Fruit fly (Drosophila melanogaster) whole organism, embryonic: ENCODE measurements around the gene Spps.
A peak's percentile ranks its signal among the peaks of the same experiment; 100 is the strongest.

Experiments
- Atf6 ChIP-seq: fragments of 200-800 bp; sonication (Bioruptor generic); IDR thresholded peaks from 2 replicates; pipeline ENCODE4 v1.3.6; 2022; ENCODE audit warnings: missing biosample characterization, missing genetic modification characterization
- B-H1 ChIP-seq: fragments of 200-800 bp; sonication (Bioruptor generic); IDR thresholded peaks from 3 replicates; pipeline ENCODE4 v1.3.6; 2022; ENCODE audit warnings: missing biosample characterization, missing genetic modification characterization
- BEAF-32 ChIP-seq: fragments of 200-800 bp; sonication (Bioruptor generic); optimal IDR thresholded peaks from 3 replicates; lab custom pipeline; 2017; ENCODE audit warnings: missing biosample characterization, missing genetic modification characterization, mild to moderate bottlenecking, moderate library complexity, missing genetic modification reagents
- CG10979 ChIP-seq: fragments of 200-800 bp; sonication (Bioruptor generic); optimal IDR thresholded peaks from 2 replicates; lab custom pipeline; 2018; ENCODE audit warnings: missing biosample characterization, mild to moderate bottlenecking, missing genetic modification characterization, moderate library complexity
- CG11398 ChIP-seq: fragments of 200-800 bp; sonication (Bioruptor generic); optimal IDR thresholded peaks from 2 replicates; lab custom pipeline; 2016; ENCODE audit warnings: missing biosample characterization, missing genetic modification characterization
- CG13287 ChIP-seq: fragments of 200-800 bp; sonication (Bioruptor generic); IDR thresholded peaks from 2 replicates; pipeline ENCODE4 v1.3.6; 2022; ENCODE audit warnings: missing biosample characterization, missing genetic modification characterization; ENCODE audit not compliant: partially characterized antibody
- CG14860 ChIP-seq: fragments of 200-800 bp; sonication (Bioruptor generic); IDR thresholded peaks from 3 replicates; pipeline ENCODE4 v1.3.6; 2022; ENCODE audit warnings: missing biosample characterization, missing genetic modification characterization; ENCODE audit not compliant: partially characterized antibody
- CG15073 ChIP-seq: fragments of 200-800 bp; sonication (Bioruptor generic); optimal IDR thresholded peaks from 2 replicates; lab custom pipeline; 2016; ENCODE audit warnings: missing biosample characterization, missing genetic modification characterization
- CG2116 ChIP-seq: fragments of 200-800 bp; sonication (Bioruptor generic); optimal IDR thresholded peaks from 3 replicates; lab custom pipeline; 2018; ENCODE audit warnings: missing biosample characterization, mild to moderate bottlenecking, missing genetic modification characterization
- CG2129 ChIP-seq: fragments of 200-800 bp; sonication (Bioruptor generic); IDR thresholded peaks from 2 replicates; pipeline ENCODE4 v1.3.6; 2022; ENCODE audit warnings: missing biosample characterization, missing genetic modification characterization; ENCODE audit not compliant: partially characterized antibody
- CG33557 ChIP-seq: fragments of 200-800 bp; sonication (Bioruptor generic); optimal IDR thresholded peaks from 2 replicates; lab custom pipeline; 2019; ENCODE audit warnings: missing biosample characterization, mild to moderate bottlenecking, missing genetic modification characterization, moderate library complexity
- CG34224 ChIP-seq: fragments of 200-800 bp; sonication (Bioruptor generic); IDR thresholded peaks from 3 replicates; pipeline ENCODE4 v1.3.6; 2022; ENCODE audit warnings: missing biosample characterization, missing genetic modification characterization; ENCODE audit not compliant: partially characterized antibody
- CG6689 ChIP-seq: fragments of 200-800 bp; sonication (Bioruptor generic); IDR thresholded peaks from 2 replicates; pipeline ENCODE4 v1.3.6; 2022; ENCODE audit warnings: missing biosample characterization, missing genetic modification characterization
- CG8924 ChIP-seq: fragments of 200-800 bp; optimal IDR thresholded peaks from 3 replicates; lab custom pipeline; 2019; ENCODE audit warnings: missing biosample characterization, mild to moderate bottlenecking, missing genetic modification characterization, moderate library complexity
- CG8944 ChIP-seq: fragments of 200-800 bp; sonication (Bioruptor generic); optimal IDR thresholded peaks from 3 replicates; lab custom pipeline; 2016; ENCODE audit warnings: missing biosample characterization, missing genetic modification characterization
- CG9932 ChIP-seq: fragments of 200-800 bp; sonication (Bioruptor generic); IDR thresholded peaks from 2 replicates; pipeline ENCODE4 v1.3.6; 2022; ENCODE audit warnings: missing biosample characterization, missing genetic modification characterization
- Dip2 ChIP-seq: fragments of 200-800 bp; sonication (Bioruptor generic); IDR thresholded peaks from 2 replicates; pipeline ENCODE4 v1.3.6; 2022; ENCODE audit warnings: missing biosample characterization, missing genetic modification characterization
- Dll ChIP-seq: fragments of 200-800 bp; sonication (Bioruptor generic); IDR thresholded peaks from 4 replicates; pipeline ENCODE4 v1.3.6; 2022; ENCODE audit warnings: missing biosample characterization, missing genetic modification characterization; ENCODE audit not compliant: partially characterized antibody
- Doc3 ChIP-seq: fragments of 200-800 bp; sonication (Bioruptor generic); IDR thresholded peaks from 3 replicates; pipeline ENCODE4 v1.3.6; 2022; ENCODE audit warnings: missing biosample characterization, missing genetic modification characterization; ENCODE audit not compliant: partially characterized antibody
- Fer3 ChIP-seq: fragments of 200-800 bp; sonication (Bioruptor generic); optimal IDR thresholded peaks from 2 replicates; lab custom pipeline; 2018; ENCODE audit warnings: missing biosample characterization, mild to moderate bottlenecking, missing genetic modification characterization, moderate library complexity
- Gsc ChIP-seq: fragments of 200-800 bp; sonication (Bioruptor generic); IDR thresholded peaks from 2 replicates; pipeline ENCODE4 v1.3.6; 2022; ENCODE audit warnings: missing biosample characterization, missing genetic modification characterization
- Gug ChIP-seq: fragments of 200-800 bp; sonication (Bioruptor generic); IDR thresholded peaks from 4 replicates; pipeline ENCODE4 v1.3.6; 2022; ENCODE audit warnings: missing biosample characterization, missing genetic modification characterization
- MBD-R2 ChIP-seq: fragments of 200-800 bp; sonication (Bioruptor generic); IDR thresholded peaks from 2 replicates; pipeline ENCODE4 v1.3.6; 2022; ENCODE audit warnings: missing biosample characterization, missing genetic modification characterization
- Myb ChIP-seq: fragments of 200-800 bp; sonication (Bioruptor generic); optimal IDR thresholded peaks from 2 replicates; lab custom pipeline; 2016; ENCODE audit warnings: missing biosample characterization, missing genetic modification characterization
- Nf-YA ChIP-seq: fragments of 200-800 bp; sonication (Bioruptor generic); IDR thresholded peaks from 2 replicates; pipeline ENCODE4 v1.3.6; 2022; ENCODE audit warnings: missing biosample characterization, missing genetic modification characterization
- Opbp ChIP-seq: fragments of 200-800 bp; sonication (Bioruptor generic); IDR thresholded peaks from 3 replicates; pipeline ENCODE4 v1.3.6; 2022; ENCODE audit warnings: missing biosample characterization, missing genetic modification characterization; ENCODE audit not compliant: partially characterized antibody
- Optix ChIP-seq: fragments of 200-800 bp; sonication (Bioruptor generic); IDR thresholded peaks from 3 replicates; pipeline ENCODE4 v1.3.6; 2022; ENCODE audit warnings: missing biosample characterization, missing genetic modification characterization
- Rfx ChIP-seq: fragments of 200-800 bp; sonication (Bioruptor generic); IDR thresholded peaks from 2 replicates; pipeline ENCODE4 v1.3.6; 2022; ENCODE audit warnings: missing biosample characterization, missing genetic modification characterization
- Sin3A ChIP-seq: fragments of >200 bp; optimal IDR thresholded peaks from 2 replicates; lab custom pipeline; 2018
- amos ChIP-seq: fragments of 200-800 bp; sonication (Bioruptor generic); IDR thresholded peaks from 2 replicates; pipeline ENCODE4 v1.3.6; 2022; ENCODE audit warnings: missing biosample characterization, missing genetic modification characterization; ENCODE audit not compliant: partially characterized antibody
- chinmo ChIP-seq: fragments of 200-800 bp; sonication (Bioruptor generic); IDR thresholded peaks from 4 replicates; pipeline ENCODE4 v1.3.6; 2022; ENCODE audit warnings: missing biosample characterization, missing genetic modification characterization; ENCODE audit not compliant: partially characterized antibody
- ci ChIP-seq: fragments of 200-800 bp; sonication (Bioruptor generic); IDR thresholded peaks from 3 replicates; pipeline ENCODE4 v1.3.6; 2022; ENCODE audit warnings: missing biosample characterization, missing genetic modification characterization
- croc ChIP-seq: fragments of 200-800 bp; sonication (Bioruptor generic); conservative IDR thresholded peaks from 3 replicates; pipeline ENCODE4 v1.3.6; 2022; ENCODE audit warnings: missing biosample characterization, missing genetic modification characterization
- ewg ChIP-seq: fragments of 200-800 bp; sonication (Bioruptor generic); optimal IDR thresholded peaks from 3 replicates; lab custom pipeline; 2017; ENCODE audit warnings: mild to moderate bottlenecking, missing biosample characterization, missing genetic modification reagents, missing genetic modification characterization
- hb ChIP-seq: fragments of 200-800 bp; sonication (Bioruptor generic); IDR thresholded peaks from 3 replicates; pipeline ENCODE4 v1.3.6; 2022; ENCODE audit warnings: missing biosample characterization, missing genetic modification characterization; ENCODE audit not compliant: partially characterized antibody
- hbn ChIP-seq: fragments of 200-800 bp; sonication (Bioruptor generic); IDR thresholded peaks from 2 replicates; pipeline ENCODE4 v1.3.6; 2022; ENCODE audit warnings: missing biosample characterization, missing genetic modification characterization; ENCODE audit not compliant: partially characterized antibody
- knrl ChIP-seq: fragments of 200-800 bp; sonication (Bioruptor generic); IDR thresholded peaks from 3 replicates; pipeline ENCODE4 v1.3.6; 2022; ENCODE audit warnings: missing biosample characterization, missing genetic modification characterization; ENCODE audit not compliant: partially characterized antibody
- maf-S ChIP-seq: fragments of 200-800 bp; sonication (Bioruptor generic); optimal IDR thresholded peaks from 2 replicates; lab custom pipeline; 2016; ENCODE audit warnings: missing biosample characterization, missing genetic modification characterization
- pros ChIP-seq: fragments of 200-800 bp; sonication (Bioruptor generic); optimal IDR thresholded peaks from 3 replicates; lab custom pipeline; 2019; ENCODE audit warnings: missing biosample characterization, mild to moderate bottlenecking, missing genetic modification characterization, moderate library complexity
- pzg ChIP-seq: fragments of 200-800 bp; sonication (Bioruptor generic); optimal IDR thresholded peaks from 3 replicates; lab custom pipeline; 2018; ENCODE audit warnings: missing biosample characterization, mild to moderate bottlenecking, missing genetic modification characterization, moderate library complexity
- rib ChIP-seq: fragments of 200-800 bp; sonication (Bioruptor generic); IDR thresholded peaks from 2 replicates; pipeline ENCODE4 v1.3.6; 2022; ENCODE audit warnings: missing biosample characterization, missing genetic modification characterization
- shn ChIP-seq: fragments of 200-800 bp; sonication (Bioruptor generic); optimal IDR thresholded peaks from 3 replicates; lab custom pipeline; 2016; ENCODE audit warnings: missing biosample characterization, missing genetic modification characterization
- sisA ChIP-seq: fragments of 200-800 bp; sonication (Bioruptor generic); IDR thresholded peaks from 2 replicates; pipeline ENCODE4 v1.3.6; 2022; ENCODE audit warnings: missing biosample characterization, missing genetic modification characterization
- slbo ChIP-seq: fragments of 200-800 bp; sonication (Bioruptor generic); IDR thresholded peaks from 2 replicates; pipeline ENCODE4 v1.3.6; 2022; ENCODE audit warnings: missing biosample characterization, missing genetic modification characterization
- sr ChIP-seq: fragments of 200-800 bp; sonication (Bioruptor generic); IDR thresholded peaks from 3 replicates; pipeline ENCODE4 v1.3.6; 2022; ENCODE audit warnings: missing biosample characterization, missing genetic modification characterization
- stc ChIP-seq: fragments of 200-800 bp; sonication (Bioruptor generic); IDR thresholded peaks from 2 replicates; pipeline ENCODE4 v1.3.6; 2022; ENCODE audit warnings: missing biosample characterization, missing genetic modification characterization
- tna ChIP-seq: fragments of 200-800 bp; sonication (Bioruptor generic); IDR thresholded peaks from 2 replicates; pipeline ENCODE4 v1.3.6; 2022; ENCODE audit warnings: missing biosample characterization, missing genetic modification characterization; ENCODE audit not compliant: partially characterized antibody
- trem ChIP-seq: fragments of 200-800 bp; optimal IDR thresholded peaks from 3 replicates; lab custom pipeline; 2019; ENCODE audit warnings: missing biosample characterization, mild to moderate bottlenecking, missing genetic modification characterization, moderate library complexity
- usp ChIP-seq: fragments of >200 bp; optimal IDR thresholded peaks from 2 replicates; lab custom pipeline; 2017; ENCODE audit warnings: missing biosample characterization, missing genetic modification characterization
- vnd ChIP-seq: fragments of 200-800 bp; sonication (Bioruptor generic); IDR thresholded peaks from 3 replicates; pipeline ENCODE4 v1.3.6; 2022; ENCODE audit warnings: missing biosample characterization, missing genetic modification characterization; ENCODE audit not compliant: partially characterized antibody

Gene Spps

DNA sequence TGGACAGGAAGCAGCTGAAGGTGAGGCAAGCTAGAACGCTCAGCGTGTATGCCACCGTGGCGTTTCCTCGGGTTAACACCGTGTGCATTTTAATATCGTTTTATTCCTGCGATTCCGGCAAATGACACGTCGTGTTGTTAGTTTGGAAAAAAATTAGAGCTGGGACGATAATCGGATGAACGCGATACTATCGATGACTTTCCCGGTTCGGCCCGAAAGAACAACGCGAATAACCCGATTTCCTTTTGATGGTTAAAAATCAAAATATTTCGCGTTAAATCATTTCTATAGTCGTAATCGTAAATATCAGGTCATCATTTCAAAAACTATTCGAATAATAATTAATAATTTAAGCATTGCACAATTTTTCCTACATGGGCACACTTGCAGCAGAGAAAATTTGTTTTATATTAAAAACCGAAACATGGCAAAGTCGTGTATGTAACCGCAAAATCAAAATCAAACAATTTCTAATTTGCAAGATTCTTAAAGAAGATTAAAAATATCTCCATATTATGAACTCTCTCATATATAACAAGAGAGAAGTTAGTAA is 3.2 kb upstream of the Spps start, which contains the start of gene Spase22-23 (continued):
- TF ChIP-seq CG15073 (GFP tag; lab: Kevin White, UChicago) (peak; percentile 10), Gsc (GFP tag; lab: Robert Waterston, UW) (no peak), CG11398 (GFP tag; lab: Kevin White, UChicago) (no peak), CG33557 (GFP tag; lab: Kevin White, UChicago) (no peak), sr (GFP tag; lab: Robert Waterston, UW) (no peak), Dll (GFP tag; lab: Robert Waterston, UW) (peak; percentile 92), MBD-R2 (peak; percentile 44), CG10979 (tag; lab: Kevin White, UChicago) (no peak), Myb (GFP tag; lab: Kevin White, UChicago) (peak; percentile 51), CG34224 (peak; percentile 95), CG2129 (GFP tag; lab: Robert Waterston, UW) (peak; percentile 89), pros (no peak), ci (0 out of 3 replicates have a peak, but pooled peaks have one; percentile 20), stc (GFP tag; lab: Robert Waterston, UW) (no peak), hb (GFP tag; lab: Robert Waterston, UW) (peak; percentile 92), tna (GFP tag; lab: Robert Waterston, UW) (peak; percentile 87), hbn (GFP tag; lab: Robert Waterston, UW) (peak; percentile 92), CG6689 (no peak), B-H1 (GFP tag; lab: Robert Waterston, UW) (no peak), trem (tag; lab: Kevin White, UChicago) (peak; percentile 9), pzg (GFP tag; lab: Kevin White, UChicago) (peak; percentile 20), CG2116 (GFP tag; lab: Kevin White, UChicago) (peak; percentile 83), shn (GFP tag; lab: Kevin White, UChicago) (no peak), CG8944 (no peak), rib (no peak), amos (GFP tag; lab: Robert Waterston, UW) (peak; percentile 97), Sin3A (lab: Kevin White, UChicago) (peak; percentile 52), knrl (peak; percentile 92), ewg (GFP tag; lab: Kevin White, UChicago) (no peak), sisA (no peak), chinmo (GFP tag; lab: Robert Waterston, UW) (peak; percentile 95), Fer3 (tag; lab: Kevin White, UChicago) (no peak), slbo (GFP tag; lab: Robert Waterston, UW) (0 out of 2 replicates have a peak, but pooled peaks have one; percentile 19), CG8924 (tag; lab: Kevin White, UChicago) (peak; percentile 16), maf-S (GFP tag; lab: Kevin White, UChicago) (no peak), usp (GFP tag; lab: Kevin White, UChicago) (no peak), Nf-YA (no peak), Gug (GFP tag; lab: Robert Waterston, UW) (peak; percentile 10; the same call in 1 of the 4 replicates), Doc3 (GFP tag; lab: Robert Waterston, UW) (peak; percentile 89), croc (GFP tag; lab: Robert Waterston, UW) (no peak), Optix (GFP tag; lab: Robert Waterston, UW) (no peak), CG13287 (GFP tag; lab: Robert Waterston, UW) (peak; percentile 94), Atf6 (GFP tag; lab: Robert Waterston, UW) (no peak), vnd (GFP tag; lab: Robert Waterston, UW) (peak; percentile 91), BEAF-32 (GFP tag; lab: Kevin White, UChicago) (peak; percentile 90), CG9932 (GFP tag; lab: Robert Waterston, UW) (peak; percentile 12), CG14860 (GFP tag; lab: Robert Waterston, UW) (peak; percentile 86), Rfx (peak; percentile 24; the same call in 1 of the 2 replicates), Opbp (GFP tag; lab: Robert Waterston, UW) (peak; percentile 96), Dip2 (no peak)
